Fruit fly (Drosophila melanogaster) Kc167 (cell line): Measurements from ENCODE around the gene lmd.

Experiments used
- Myc ChIP-seq: fragments of >200 bp; optimal IDR thresholded peaks from 2 replicates; lab custom pipeline; 2017; ENCODE audit warnings: missing external identifiers
- ttk ChIP-seq: sonication (Bioruptor generic); optimal IDR thresholded peaks from 2 replicates; lab custom pipeline; 2017; ENCODE audit warnings: missing external identifiers

- TF ChIP-seq Myc (lab: Kevin White, UChicago): no peak
- TF ChIP-seq ttk (lab: Kevin White, UChicago): no peak
Measured at dm6 chr3R:23013482-23013881, 13.0 kb downstream of the lmd start.
